Fruit fly (Drosophila melanogaster) whole organism, embryonic: ENCODE measurements around the gene cv-c.

ENCODE experiments used
- CG14441 ChIP-seq: fragments of 200-800 bp; sonication (Bioruptor generic); IDR thresholded peaks from 2 replicates; pipeline ENCODE4 v1.3.6; 2022; ENCODE audit warnings: missing biosample characterization, missing genetic modification characterization
- CG18599 ChIP-seq: fragments of 200-800 bp; sonication (Bioruptor generic); optimal IDR thresholded peaks from 3 replicates; lab custom pipeline; 2017; ENCODE audit warnings: missing biosample characterization, missing genetic modification characterization, mild to moderate bottlenecking, moderate library complexity, missing genetic modification reagents
- CG2875 ChIP-seq: fragments of 200-800 bp; sonication (Bioruptor generic); optimal IDR thresholded peaks from 2 replicates; lab custom pipeline; 2017; ENCODE audit warnings: missing biosample characterization, mild to moderate bottlenecking, missing genetic modification characterization, missing genetic modification reagents
- CG3281 ChIP-seq: fragments of 200-800 bp; sonication (Bioruptor generic); optimal IDR thresholded peaks from 3 replicates; lab custom pipeline; 2017; ENCODE audit warnings: missing biosample characterization, mild to moderate bottlenecking, missing genetic modification characterization
- CG34376 ChIP-seq: fragments of 200-800 bp; sonication (Bioruptor generic); optimal IDR thresholded peaks from 2 replicates; lab custom pipeline; 2018; ENCODE audit warnings: missing biosample characterization, mild to moderate bottlenecking, missing genetic modification characterization
- CG3838 ChIP-seq: fragments of 200-800 bp; sonication (Bioruptor generic); optimal IDR thresholded peaks from 3 replicates; lab custom pipeline; 2016; ENCODE audit warnings: missing biosample characterization, missing genetic modification characterization
- CG3847 ChIP-seq: fragments of 200-800 bp; sonication (Bioruptor generic); IDR thresholded peaks from 2 replicates; pipeline ENCODE4 v1.3.6; 2022; ENCODE audit warnings: missing biosample characterization, missing genetic modification characterization
- CG4360 ChIP-seq: fragments of 200-800 bp; sonication (Bioruptor generic); IDR thresholded peaks from 2 replicates; pipeline ENCODE4 v1.3.6; 2022; ENCODE audit warnings: missing biosample characterization, missing genetic modification characterization
- CG5953 ChIP-seq: fragments of 200-800 bp; sonication (Bioruptor generic); IDR thresholded peaks from 2 replicates; pipeline ENCODE4 v1.3.6; 2022; ENCODE audit warnings: missing biosample characterization, missing genetic modification characterization
- CG6813 ChIP-seq: fragments of 200-800 bp; sonication (Bioruptor generic); optimal IDR thresholded peaks from 2 replicates; lab custom pipeline; 2017; ENCODE audit warnings: missing biosample characterization, missing genetic modification characterization, mild to moderate bottlenecking, moderate library complexity, missing genetic modification reagents
- CG8281 ChIP-seq: fragments of 200-800 bp; sonication (Bioruptor generic); optimal IDR thresholded peaks from 2 replicates; lab custom pipeline; 2018; ENCODE audit warnings: missing biosample characterization, mild to moderate bottlenecking, missing genetic modification characterization, moderate library complexity
- CG8388 ChIP-seq: fragments of 200-800 bp; sonication (Bioruptor generic); optimal IDR thresholded peaks from 2 replicates; lab custom pipeline; 2019; ENCODE audit warnings: missing biosample characterization, mild to moderate bottlenecking, missing genetic modification characterization, moderate library complexity
- CTCF ChIP-seq: fragments of 200-800 bp; sonication (Bioruptor generic); optimal IDR thresholded peaks from 2 replicates; lab custom pipeline; 2017; ENCODE audit warnings: missing biosample characterization, mild to moderate bottlenecking, missing genetic modification characterization, moderate library complexity
- Dbx ChIP-seq: fragments of 200-800 bp; sonication (Bioruptor generic); IDR thresholded peaks from 3 replicates; pipeline ENCODE4 v1.3.6; 2022; ENCODE audit warnings: missing biosample characterization, missing genetic modification characterization
- Doc2 ChIP-seq: fragments of 200-800 bp; sonication (Bioruptor generic); IDR thresholded peaks from 2 replicates; pipeline ENCODE4 v1.3.6; 2022; ENCODE audit warnings: missing biosample characterization, missing genetic modification characterization
- Doc3 ChIP-seq: fragments of 200-800 bp; sonication (Bioruptor generic); IDR thresholded peaks from 3 replicates; pipeline ENCODE4 v1.3.6; 2022; ENCODE audit warnings: missing biosample characterization, missing genetic modification characterization; ENCODE audit not compliant: partially characterized antibody
- Elba2 ChIP-seq: fragments of 200-800 bp; sonication (Bioruptor generic); optimal IDR thresholded peaks from 3 replicates; lab custom pipeline; 2016; ENCODE audit warnings: missing biosample characterization, missing genetic modification characterization
- Ets65A ChIP-seq: fragments of 200-800 bp; sonication (Bioruptor generic); peaks from one replicate; lab custom pipeline; 2016; ENCODE audit warnings: missing biosample characterization, missing genetic modification characterization
- Lpt ChIP-seq: fragments of >200 bp; optimal IDR thresholded peaks from 2 replicates; lab custom pipeline; 2018; ENCODE audit warnings: missing biosample characterization, missing genetic modification characterization
- Mrtf ChIP-seq: fragments of 200-800 bp; sonication (Bioruptor generic); IDR thresholded peaks from 3 replicates; pipeline ENCODE4 v1.3.6; 2022; ENCODE audit warnings: missing biosample characterization, missing genetic modification characterization
- Oaz ChIP-seq: fragments of 200-800 bp; sonication (Bioruptor generic); IDR thresholded peaks from 2 replicates; pipeline ENCODE4 v1.3.6; 2022; ENCODE audit warnings: missing biosample characterization, missing genetic modification characterization
- Optix ChIP-seq: fragments of 200-800 bp; sonication (Bioruptor generic); IDR thresholded peaks from 3 replicates; pipeline ENCODE4 v1.3.6; 2022; ENCODE audit warnings: missing biosample characterization, missing genetic modification characterization
- PHDP ChIP-seq: fragments of 200-800 bp; sonication (Bioruptor generic); optimal IDR thresholded peaks from 3 replicates; lab custom pipeline; 2018; ENCODE audit warnings: missing biosample characterization, mild to moderate bottlenecking, missing genetic modification characterization, moderate library complexity
- Rfx ChIP-seq: fragments of 200-800 bp; sonication (Bioruptor generic); IDR thresholded peaks from 2 replicates; pipeline ENCODE4 v1.3.6; 2022; ENCODE audit warnings: missing biosample characterization, missing genetic modification characterization
- Sox102F ChIP-seq: fragments of 200-800 bp; sonication (Bioruptor generic); optimal IDR thresholded peaks from 2 replicates; lab custom pipeline; 2018; ENCODE audit warnings: missing biosample characterization, mild to moderate bottlenecking, missing genetic modification characterization, moderate library complexity
- Ssrp ChIP-seq: fragments of 200-800 bp; sonication (Bioruptor generic); optimal IDR thresholded peaks from 2 replicates; lab custom pipeline; 2018; ENCODE audit warnings: missing biosample characterization, mild to moderate bottlenecking, missing genetic modification characterization, moderate library complexity
- Vsx1 ChIP-seq: fragments of 200-800 bp; sonication (Bioruptor generic); optimal IDR thresholded peaks from 2 replicates; lab custom pipeline; 2017; ENCODE audit warnings: missing biosample characterization, mild to moderate bottlenecking, missing genetic modification characterization, missing genetic modification reagents
- Xbp1 ChIP-seq: fragments of 200-800 bp; sonication (Bioruptor generic); optimal IDR thresholded peaks from 3 replicates; lab custom pipeline; 2016; ENCODE audit warnings: missing biosample characterization, mild to moderate bottlenecking, missing genetic modification characterization
- aop ChIP-seq: fragments of 200-800 bp; sonication (Bioruptor generic); IDR thresholded peaks from 2 replicates; pipeline ENCODE4 v1.3.6; 2022; ENCODE audit warnings: missing biosample characterization, missing genetic modification characterization
- bowl ChIP-seq: fragments of 200-800 bp; sonication (Bioruptor generic); IDR thresholded peaks from 2 replicates; pipeline ENCODE4 v1.3.6; 2022; ENCODE audit warnings: missing biosample characterization, missing genetic modification characterization
- chif ChIP-seq, 2 experiments: fragments of 200-800 bp; sonication (Bioruptor generic); optimal IDR thresholded peaks; 3 replicates each; lab custom pipeline; 2016; ENCODE audit warnings: missing biosample characterization in 2 of 2, missing genetic modification characterization in 2 of 2
- chm ChIP-seq: fragments of 200-800 bp; sonication (Bioruptor generic); IDR thresholded peaks from 2 replicates; pipeline ENCODE4 v1.3.6; 2022; ENCODE audit warnings: missing biosample characterization, missing genetic modification characterization
- da ChIP-seq: fragments of 200-800 bp; sonication (Bioruptor generic); optimal IDR thresholded peaks from 2 replicates; lab custom pipeline; 2016; ENCODE audit warnings: missing biosample characterization, missing genetic modification characterization
- dysf ChIP-seq: fragments of 200-800 bp; sonication (Bioruptor generic); IDR thresholded peaks from 3 replicates; pipeline ENCODE4 v1.3.6; 2022; ENCODE audit warnings: missing biosample characterization, missing genetic modification characterization
- hb ChIP-seq: fragments of 200-800 bp; sonication (Bioruptor generic); IDR thresholded peaks from 3 replicates; pipeline ENCODE4 v1.3.6; 2022; ENCODE audit warnings: missing biosample characterization, missing genetic modification characterization; ENCODE audit not compliant: partially characterized antibody
- jing ChIP-seq: fragments of 200-800 bp; sonication (Bioruptor generic); optimal IDR thresholded peaks from 2 replicates; lab custom pipeline; 2018; ENCODE audit warnings: missing biosample characterization, mild to moderate bottlenecking, missing genetic modification characterization
- kni ChIP-seq: fragments of 200-800 bp; sonication (Bioruptor generic); optimal IDR thresholded peaks from 3 replicates; lab custom pipeline; 2017; ENCODE audit warnings: mild to moderate bottlenecking, missing biosample characterization, missing genetic modification reagents, missing genetic modification characterization
- nom ChIP-seq: fragments of 200-800 bp; sonication (Bioruptor generic); optimal IDR thresholded peaks from 2 replicates; lab custom pipeline; 2017; ENCODE audit warnings: missing biosample characterization, missing genetic modification characterization, mild to moderate bottlenecking, moderate library complexity, missing genetic modification reagents
- pb ChIP-seq: fragments of 200-800 bp; sonication (Bioruptor generic); optimal IDR thresholded peaks from 3 replicates; lab custom pipeline; 2016; ENCODE audit warnings: missing biosample characterization, missing genetic modification characterization
- pnt ChIP-seq: fragments of 200-800 bp; sonication (Bioruptor generic); optimal IDR thresholded peaks from 3 replicates; lab custom pipeline; 2016; ENCODE audit warnings: missing biosample characterization, missing genetic modification characterization
- prd ChIP-seq, 3 experiments: fragments of >200 bp in 2 of 3; fragments of 200-800 bp in 1 of 3; sonication (Bioruptor generic) in 1 of 3; optimal IDR thresholded peaks in 2 of 3; IDR thresholded peaks in 1 of 3; 2 replicates in 2 of 3; 3 replicates in 1 of 3; pipeline versions ENCODE4 v1.3.6 to Lab custom; 2017 to 2022; ENCODE audit warnings: missing biosample characterization in 1 of 3, missing genetic modification characterization in 1 of 3
- pros ChIP-seq: fragments of 200-800 bp; sonication (Bioruptor generic); optimal IDR thresholded peaks from 3 replicates; lab custom pipeline; 2019; ENCODE audit warnings: missing biosample characterization, mild to moderate bottlenecking, missing genetic modification characterization, moderate library complexity
- ro ChIP-seq: fragments of 200-800 bp; sonication (Bioruptor generic); IDR thresholded peaks from 2 replicates; pipeline ENCODE4 v1.3.6; 2022; ENCODE audit warnings: missing biosample characterization, missing genetic modification characterization
- sd ChIP-seq: fragments of 200-800 bp; sonication (Bioruptor generic); optimal IDR thresholded peaks from 3 replicates; lab custom pipeline; 2018; ENCODE audit warnings: missing biosample characterization, mild to moderate bottlenecking, missing genetic modification characterization, moderate library complexity
- slou ChIP-seq: fragments of 200-800 bp; sonication (Bioruptor generic); optimal IDR thresholded peaks from 3 replicates; lab custom pipeline; 2016; ENCODE audit warnings: missing biosample characterization, missing genetic modification characterization
- sqz ChIP-seq: fragments of 200-800 bp; sonication (Bioruptor generic); optimal IDR thresholded peaks from 3 replicates; lab custom pipeline; 2018; ENCODE audit warnings: missing biosample characterization, mild to moderate bottlenecking, missing genetic modification characterization
- stc ChIP-seq: fragments of 200-800 bp; sonication (Bioruptor generic); IDR thresholded peaks from 2 replicates; pipeline ENCODE4 v1.3.6; 2022; ENCODE audit warnings: missing biosample characterization, missing genetic modification characterization
- sug ChIP-seq: fragments of 200-800 bp; optimal IDR thresholded peaks from 2 replicates; lab custom pipeline; 2019; ENCODE audit warnings: missing biosample characterization, mild to moderate bottlenecking, missing genetic modification characterization, moderate library complexity
- tll ChIP-seq, 2 experiments: fragments of 200-800 bp in 1 of 2; fragments of >200 bp in 1 of 2; sonication (Bioruptor generic) in 1 of 2; optimal IDR thresholded peaks; 2 replicates each; lab custom pipeline; 2017 to 2019; ENCODE audit warnings: missing biosample characterization in 2 of 2, missing genetic modification characterization in 2 of 2, mild to moderate bottlenecking in 1 of 2, moderate library complexity in 1 of 2
- vvl ChIP-seq: fragments of 200-800 bp; sonication (Bioruptor generic); IDR thresholded peaks from 2 replicates; pipeline ENCODE4 v1.3.6; 2022; ENCODE audit warnings: missing biosample characterization, missing genetic modification characterization
- z ChIP-seq: fragments of 200-800 bp; sonication (Bioruptor generic); IDR thresholded peaks from 3 replicates; pipeline ENCODE4 v1.3.6; 2022; ENCODE audit warnings: missing biosample characterization, missing genetic modification characterization

cv-c gene

DNA sequence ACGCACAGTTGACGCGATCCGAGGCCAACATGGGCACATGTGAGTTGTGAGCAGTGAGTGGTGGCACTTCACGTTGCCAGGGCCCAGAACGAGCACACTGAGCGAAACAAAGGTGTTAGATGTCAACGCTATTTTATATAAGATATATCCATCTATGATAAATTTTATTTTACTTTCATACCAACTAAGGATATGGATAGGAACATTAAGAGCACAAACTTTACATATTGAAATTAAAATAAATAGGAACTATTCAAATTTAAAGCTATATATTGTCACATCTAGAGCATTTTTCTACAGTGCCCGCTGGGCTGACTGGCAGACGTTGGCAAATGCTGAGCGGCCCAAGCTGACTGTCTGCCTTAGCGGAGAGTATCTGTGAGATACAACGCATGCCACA lies 11.8 kb downstream of the cv-c start (continued):
- TF ChIP-seq sd (peak; percentile 6), Elba2 (GFP tag; lab: Kevin White, UChicago) (no peak), Mrtf (peak; percentile 45; the same call in 1 of the 3 replicates), CG14441 (peak; percentile 52), CG3847 (GFP tag; lab: Robert Waterston, UW) (peak; percentile 23; the same call in 1 of the 2 replicates), aop (GFP tag; lab: Robert Waterston, UW) (no peak), CG6813 (peak; percentile 1), Rfx (GFP tag; lab: Robert Waterston, UW) (0 out of 2 replicates have a peak, but pooled peaks have one; percentile 16), hb (GFP tag; lab: Robert Waterston, UW) (no peak), CG3281 (GFP tag; lab: Kevin White, UChicago) (peak; percentile 9), CG34376 (no peak), CG2875 (GFP tag; lab: Kevin White, UChicago) (peak; percentile 51), slou (GFP tag; lab: Kevin White, UChicago) (no peak), Oaz (GFP tag; lab: Robert Waterston, UW) (no peak), CTCF (no peak), CG5953 (GFP tag; lab: Robert Waterston, UW) (no peak), sqz (GFP tag; lab: Kevin White, UChicago) (no peak), da (GFP tag; lab: Kevin White, UChicago) (no peak), dysf (peak; percentile 58; the same call in 2 of the 3 replicates), sug (no peak), Dbx (no peak), Doc2 (GFP tag; lab: Robert Waterston, UW) (no peak), pnt (GFP tag; lab: Kevin White, UChicago) (no peak), ro (GFP tag; lab: Robert Waterston, UW) (peak; percentile 16; the same call in 1 of the 2 replicates), CG3838 (GFP tag; lab: Kevin White, UChicago) (no peak), nom (no peak), Lpt (GFP tag; lab: Kevin White, UChicago) (no peak), pb (GFP tag; lab: Kevin White, UChicago) (no peak), PHDP (tag; lab: Kevin White, UChicago) (peak; percentile 73), Ssrp (peak; percentile 76), jing (peak; percentile 13)

DNA sequence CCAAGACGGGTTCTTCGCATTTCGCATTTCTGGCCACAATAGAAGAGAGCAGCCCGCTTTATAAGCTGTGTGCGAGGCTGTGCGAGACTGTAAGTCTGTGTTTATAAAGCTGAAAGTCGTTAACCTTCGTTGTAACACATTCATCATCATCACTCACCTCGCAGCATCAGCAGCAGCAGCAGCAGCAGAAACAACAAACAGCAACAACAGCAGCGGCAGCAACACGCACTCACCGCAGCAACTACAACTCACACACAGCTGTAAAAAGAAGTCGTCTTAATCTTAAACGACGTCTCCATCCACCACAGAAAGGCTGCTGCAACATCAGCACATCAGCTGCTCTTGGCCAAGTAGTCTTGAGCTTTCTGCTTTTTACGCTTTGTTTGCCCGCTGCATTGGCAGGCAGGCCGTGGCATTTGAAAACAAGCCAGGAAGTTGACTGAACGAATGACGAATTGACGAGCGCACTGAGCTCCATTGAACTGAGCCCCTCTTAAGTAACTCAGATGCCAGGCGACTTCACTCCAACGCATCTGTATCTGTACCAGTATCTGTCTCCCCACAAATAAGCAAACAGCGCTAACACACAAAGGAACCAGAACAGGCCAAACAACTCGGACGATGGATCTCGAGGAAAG lies 12.7 kb downstream of the cv-c start:
- TF ChIP-seq stc (GFP tag; lab: Robert Waterston, UW) (no peak), Xbp1 (no peak), chif (GFP tag; optimal IDR thresholded peaks at IDR 0.05; lab: Kevin White, UChicago) (no peak), CG18599 (GFP tag; lab: Kevin White, UChicago) (no peak), prd (optimal IDR thresholded peaks at IDR 0.05; lab: Kevin White, UChicago) (no peak), prd (GFP tag; IDR thresholded peaks at IDR 0.05; lab: Robert Waterston, UW) (no peak), Vsx1 (no peak), vvl (GFP tag; lab: Robert Waterston, UW) (no peak), Ets65A (GFP tag; lab: Kevin White, UChicago) (peak; percentile 65), sug (no peak), aop (GFP tag; lab: Robert Waterston, UW) (no peak), pros (peak; percentile 62), Sox102F (GFP tag; lab: Kevin White, UChicago) (no peak), chm (GFP tag; lab: Robert Waterston, UW) (no peak), Optix (GFP tag; lab: Robert Waterston, UW) (no peak), tll (GFP tag; optimal IDR thresholded peaks at IDR 0.05; lab: Kevin White, UChicago) (no peak), Doc3 (GFP tag; lab: Robert Waterston, UW) (no peak), CG8388 (no peak), CG4360 (GFP tag; lab: Robert Waterston, UW) (0 out of 2 replicates have a peak, but pooled peaks have one; percentile 22), bowl (GFP tag; lab: Robert Waterston, UW) (0 out of 2 replicates have a peak, but pooled peaks have one; percentile 10), kni (GFP tag; lab: Kevin White, UChicago) (peak; percentile 5), CG8281 (tag; lab: Kevin White, UChicago) (peak; percentile 92), z (GFP tag; lab: Robert Waterston, UW) (0 out of 3 replicates have a peak, but pooled peaks have one; percentile 32)
